Worm (Caenorhabditis elegans): Measurements from ENCODE around the gene pgl-2.

ce11 chrIII:8652112-8652694 lies 23.0 kb downstream of the pgl-2 start:
- TF ChIP-seq med-1 (GFP tag; optimal IDR thresholded peaks at IDR 0.05; ENCODE audit: insufficient read depth) (no peak), ztf-23 (GFP tag; IDR thresholded peaks at IDR 0.05) (no peak), flt-1 (GFP tag; IDR thresholded peaks at IDR 0.05) (no peak), T22C8.4 (GFP tag; IDR thresholded peaks at IDR 0.05) (no peak), tab-1 (GFP tag; IDR thresholded peaks at IDR 0.05) (no peak), cog-1 (tag; optimal IDR thresholded peaks at IDR 0.05) (no peak), ztf-29 (GFP tag; IDR thresholded peaks at IDR 0.05) (no peak)
